Worm (Caenorhabditis elegans) whole organism, early embryonic: ENCODE results near the gene spp-27.
"Not testable (repeated sequence)": the region's sequence is repeated elsewhere in the genome, so short reads cannot be mapped to it uniquely, and the experiment has no call there.

Experiments
- B0310.2 ChIP-seq: sonication (generic microtip); optimal IDR thresholded peaks from 2 replicates; lab custom pipeline; 2016; ENCODE audit warnings: mild to moderate bottlenecking, missing genetic modification characterization, missing compliant biosample characterization
- F13C5.2 ChIP-seq: sonication (generic microtip); optimal IDR thresholded peaks from 2 replicates; lab custom pipeline; 2017; ENCODE audit warnings: mild to moderate bottlenecking, missing genetic modification characterization, inconsistent platforms, missing compliant biosample characterization
- aly-1 ChIP-seq: sonication (generic microtip); optimal IDR thresholded peaks from 2 replicates; lab custom pipeline; 2016; ENCODE audit warnings: missing genetic modification characterization, missing compliant biosample characterization
- ama-1 ChIP-seq: fragments of 150-350 bp; optimal IDR thresholded peaks from 2 replicates; lab custom pipeline; 2014
- ceh-13 ChIP-seq: fragments of 200-800 bp; sonication (Bioruptor generic); optimal IDR thresholded peaks from 2 replicates; lab custom pipeline; 2018; ENCODE audit warnings: mild to moderate bottlenecking, missing genetic modification characterization, missing compliant biosample characterization
- ceh-36 ChIP-seq: sonication (generic microtip); optimal IDR thresholded peaks from 2 replicates; lab custom pipeline; 2016; ENCODE audit warnings: missing genetic modification characterization, inconsistent platforms, missing compliant biosample characterization
- ets-7 ChIP-seq: sonication (generic microtip); optimal IDR thresholded peaks from 2 replicates; lab custom pipeline; 2016; ENCODE audit warnings: missing genotype, missing genetic modification characterization, missing compliant biosample characterization
- flt-1 ChIP-seq: fragments of 200-800 bp; sonication (Bioruptor generic); IDR thresholded peaks from 2 replicates; pipeline ENCODE4 v1.3.6; 2022; ENCODE audit warnings: missing genetic modification characterization, missing compliant biosample characterization
- hmbx-1 ChIP-seq: sonication (generic microtip); optimal IDR thresholded peaks from 2 replicates; lab custom pipeline; 2016; ENCODE audit warnings: mild to moderate bottlenecking, missing genetic modification characterization, missing compliant biosample characterization
- hmg-4 ChIP-seq: fragments of 200-800 bp; sonication (Bioruptor generic); optimal IDR thresholded peaks from 2 replicates; lab custom pipeline; 2018; ENCODE audit warnings: mild to moderate bottlenecking, missing genetic modification characterization, missing compliant biosample characterization
- hnd-1 ChIP-seq: sonication (generic microtip); optimal IDR thresholded peaks from 2 replicates; lab custom pipeline; 2016; ENCODE audit warnings: missing genetic modification characterization, missing compliant biosample characterization
- pes-1 ChIP-seq: fragments of 200-800 bp; sonication (Bioruptor generic); IDR thresholded peaks from 2 replicates; pipeline ENCODE4 v1.3.6; 2022; ENCODE audit warnings: missing genetic modification reagents, missing genetic modification characterization, missing compliant biosample characterization
- scrt-1 ChIP-seq: fragments of 200-800 bp; sonication (Bioruptor generic); IDR thresholded peaks from 2 replicates; pipeline ENCODE4 v1.3.6; 2022; ENCODE audit warnings: missing genetic modification characterization, missing compliant biosample characterization
- sea-1 ChIP-seq: fragments of 200-800 bp; sonication (Bioruptor generic); conservative IDR thresholded peaks from 2 replicates; pipeline ENCODE4 v1.3.6; 2022; ENCODE audit warnings: missing genetic modification characterization, missing compliant biosample characterization
- tbx-11 ChIP-seq: fragments of 200-800 bp; sonication (Bioruptor generic); IDR thresholded peaks from 2 replicates; pipeline ENCODE4 v1.3.6; 2022; ENCODE audit warnings: missing genetic modification characterization, missing compliant biosample characterization
- tbx-37 ChIP-seq: fragments of 200-800 bp; sonication (Bioruptor generic); conservative IDR thresholded peaks from 2 replicates; pipeline ENCODE4 v1.3.6; 2022; ENCODE audit warnings: missing genetic modification reagents, missing genetic modification characterization, missing compliant biosample characterization
- tra-4 ChIP-seq: sonication (generic microtip); optimal IDR thresholded peaks from 2 replicates; lab custom pipeline; 2017; ENCODE audit warnings: missing genetic modification characterization, missing compliant biosample characterization

Gene spp-27

ce11 chrV:6581762-6582161 is 24.8 kb upstream of the spp-27 start, which contains the start of gene ZK1055.4:
ZK1055.4 (plus strand) TSS chrV:6582062.
- not testable (repeated sequence) for TF ChIP-seq tra-4 (tag; lab: Kevin White, UChicago); ceh-36 (tag; lab: Kevin White, UChicago); tbx-11 (GFP tag; lab: Robert Waterston, UW)

ce11 chrV:6579992-6580391 is 23.1 kb upstream of the spp-27 start, which contains the start of gene EGAP9.3:
EGAP9.3 (minus strand) TSS chrV:6580122.
- no peak for TF ChIP-seq pes-1 (GFP tag; lab: Robert Waterston, UW)

ce11 chrV:6576567-6576966 is 19.6 kb upstream of the spp-27 start, which contains the start of gene EGAP9.4:
EGAP9.4 (plus strand) TSS chrV:6576867.
- no peak for TF ChIP-seq hnd-1 (tag; lab: Kevin White, UChicago)
- TF ChIP-seq hmbx-1 (tag; lab: Kevin White, UChicago) = no peak
- no peak for TF ChIP-seq F13C5.2 (tag; lab: Kevin White, UChicago)
- TF ChIP-seq ama-1 (lab: Kevin White, UChicago) = no peak

DNA sequence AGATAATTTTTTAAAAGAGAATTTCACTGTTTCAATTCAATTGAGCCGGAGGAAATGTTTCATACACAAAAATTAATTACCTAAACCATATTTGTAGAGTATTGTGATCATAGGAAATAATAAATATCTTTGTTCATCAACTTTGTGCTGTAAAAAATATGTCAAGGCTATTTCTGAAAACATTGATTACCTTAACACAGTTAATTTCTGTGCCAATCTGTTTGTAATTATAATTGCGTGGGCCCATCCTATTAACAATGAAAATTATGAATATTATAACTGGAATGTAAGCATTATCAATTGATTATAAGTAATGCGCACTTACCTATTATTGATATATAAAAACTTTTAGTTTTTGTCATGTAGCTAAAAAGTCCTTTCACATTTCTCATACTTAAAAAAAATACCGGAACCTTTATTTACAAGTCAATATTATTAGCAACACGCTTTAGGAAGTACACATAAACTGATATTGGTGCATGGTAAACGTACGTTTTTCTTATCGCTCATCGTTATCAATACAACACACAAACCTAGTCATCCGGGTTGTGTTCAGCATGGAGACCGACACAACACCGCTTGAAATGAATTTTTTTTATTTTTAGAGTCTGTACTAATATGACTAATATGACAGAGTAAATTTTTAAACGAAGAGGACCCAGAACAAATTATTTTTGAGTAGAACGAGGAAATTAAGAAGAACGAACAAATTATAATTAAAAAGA is 18.6 kb upstream of the spp-27 start, which contains the start of gene fut-2:
fut-2 (minus strand) TSS at position 485 of the 725 bp plus-strand sequence.
- no peak for TF ChIP-seq B0310.2 (tag; lab: Kevin White, UChicago)
- no peak for TF ChIP-seq tra-4 (tag; lab: Kevin White, UChicago)
- no peak for TF ChIP-seq ceh-36 (tag; lab: Kevin White, UChicago)
- no peak for TF ChIP-seq ceh-13
- no peak for TF ChIP-seq tbx-11 (GFP tag; lab: Robert Waterston, UW)
- no peak for TF ChIP-seq ets-7 (tag; lab: Kevin White, UChicago)
- no peak for TF ChIP-seq hmg-4
- no peak for TF ChIP-seq tbx-37 (GFP tag; lab: Robert Waterston, UW)
- no peak for TF ChIP-seq sea-1 (GFP tag; lab: Robert Waterston, UW)
- TF ChIP-seq aly-1 = no peak
- TF ChIP-seq hnd-1 (tag; lab: Kevin White, UChicago) = no peak
- no peak for TF ChIP-seq hmbx-1 (tag; lab: Kevin White, UChicago)

DNA sequence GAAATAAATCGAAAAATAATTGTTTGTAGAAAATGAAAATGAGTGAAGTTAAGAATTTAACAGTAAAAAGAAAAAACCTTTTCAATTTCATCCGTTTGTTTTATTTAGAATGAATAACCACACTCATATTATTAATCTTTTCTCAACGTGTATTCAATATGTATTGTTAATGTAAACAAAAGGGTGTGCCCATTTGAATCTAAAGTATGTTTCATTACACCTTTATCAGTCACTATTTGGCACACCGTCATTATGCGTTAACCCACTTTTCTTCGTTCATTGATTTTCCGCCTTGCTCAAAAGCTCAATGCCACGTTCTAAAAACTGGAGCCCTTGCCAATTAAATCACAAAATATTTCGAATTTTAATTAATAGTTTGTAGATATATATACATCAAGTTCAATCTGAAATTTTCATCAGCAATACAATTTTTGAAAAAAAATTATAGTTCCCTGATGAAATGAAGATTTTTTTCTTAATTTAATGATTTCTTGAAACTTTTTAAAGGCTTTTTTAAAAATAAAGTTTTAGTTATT is 9.0 kb upstream of the spp-27 start, which contains the start of gene K04A8.1:
K04A8.1 (plus strand) TSS at position 486 of the 536 bp plus-strand sequence.
- no peak for TF ChIP-seq hmg-4
- TF ChIP-seq sea-1 (GFP tag; lab: Robert Waterston, UW) = no peak
- no peak for TF ChIP-seq F13C5.2 (tag; lab: Kevin White, UChicago)
- no peak for TF ChIP-seq scrt-1 (GFP tag; lab: Robert Waterston, UW)
- no peak for TF ChIP-seq hmbx-1 (tag; lab: Kevin White, UChicago)
- no peak for TF ChIP-seq hnd-1 (tag; lab: Kevin White, UChicago)
- no peak for TF ChIP-seq tra-4 (tag; lab: Kevin White, UChicago)
- no peak for TF ChIP-seq flt-1 (GFP tag; lab: Robert Waterston, UW)
- no peak for TF ChIP-seq ceh-13

DNA sequence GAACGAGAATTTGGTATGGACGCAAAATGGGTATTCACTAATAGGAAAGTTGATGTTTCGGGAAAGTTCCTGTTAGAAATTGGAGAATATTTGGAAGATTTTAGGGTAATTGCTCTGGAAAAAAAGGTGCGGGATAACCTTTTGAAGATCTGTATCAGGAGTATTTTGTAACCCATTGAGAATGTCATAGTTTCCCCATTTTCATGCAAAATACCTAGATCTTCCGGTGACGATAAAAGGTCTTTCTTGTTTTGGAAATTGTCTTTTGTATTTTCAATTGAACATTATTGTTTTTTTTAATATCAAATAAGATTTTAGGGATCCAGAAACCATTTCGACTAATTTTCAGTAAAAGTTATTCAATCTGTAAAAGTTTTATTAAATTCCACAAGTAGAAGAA is 4.7 kb upstream of the spp-27 start, which contains the start of gene spp-19:
spp-19 (minus strand) TSS at position 101 of the 400 bp plus-strand sequence.
- no peak for TF ChIP-seq pes-1 (GFP tag; lab: Robert Waterston, UW)
- TF ChIP-seq aly-1 = no peak
- TF ChIP-seq tra-4 (tag; lab: Kevin White, UChicago) = no peak
- TF ChIP-seq tbx-37 (GFP tag; lab: Robert Waterston, UW) = no peak
- no peak for TF ChIP-seq B0310.2 (tag; lab: Kevin White, UChicago)
- TF ChIP-seq F13C5.2 (tag; lab: Kevin White, UChicago) = no peak
- TF ChIP-seq ama-1 (lab: Kevin White, UChicago) = no peak

DNA sequence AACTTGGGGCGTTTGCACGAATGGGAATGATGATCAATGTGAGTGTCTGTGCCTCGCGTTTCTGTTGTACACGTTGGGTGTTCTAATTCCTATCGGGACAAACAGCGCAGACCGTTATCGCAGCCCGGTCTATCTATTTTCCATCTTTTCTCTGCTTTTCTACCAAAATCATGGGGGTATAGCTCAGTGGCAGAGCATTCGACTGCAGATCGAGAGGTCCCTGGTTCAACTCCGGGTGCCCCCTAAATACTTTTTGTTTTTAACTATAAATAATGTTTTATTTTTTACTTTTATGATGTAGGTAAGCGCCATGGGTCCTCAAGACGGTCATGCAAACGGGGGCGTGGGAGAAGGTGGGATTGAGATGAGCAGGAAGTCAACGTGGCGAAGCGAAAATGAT is 2.6 kb upstream of the spp-27 start:
- TF ChIP-seq tbx-11 (GFP tag; lab: Robert Waterston, UW) = 0 out of 2 replicates have a peak, but pooled peaks have one; percentile 52
- TF ChIP-seq sea-1 (GFP tag; lab: Robert Waterston, UW) = no peak

DNA sequence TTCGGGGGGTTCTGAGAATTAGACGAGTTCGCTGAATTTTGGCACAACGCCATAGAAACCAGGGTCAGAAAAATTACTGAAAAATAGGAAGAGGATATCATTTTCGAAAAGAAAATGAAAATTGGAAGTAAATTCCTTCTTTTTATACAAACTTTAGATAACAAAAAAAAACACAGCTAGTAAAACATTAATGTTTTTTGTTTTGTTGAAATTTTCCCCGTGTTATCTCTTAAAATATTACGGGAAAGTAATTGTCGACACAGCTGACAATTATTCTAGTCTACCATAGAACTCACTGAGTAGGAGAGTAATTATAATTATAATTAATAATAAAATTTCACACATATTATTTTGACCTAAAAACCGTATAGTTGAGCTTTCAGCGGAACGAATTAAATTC is 2.2 kb upstream of the spp-27 start, which contains the start of gene spp-26:
spp-26 (minus strand) TSS at position 101 of the 400 bp plus-strand sequence.
- TF ChIP-seq tbx-11 (GFP tag; lab: Robert Waterston, UW) (no peak), hmbx-1 (tag; lab: Kevin White, UChicago) (no peak), flt-1 (GFP tag; lab: Robert Waterston, UW) (no peak), ceh-13 (no peak)

DNA sequence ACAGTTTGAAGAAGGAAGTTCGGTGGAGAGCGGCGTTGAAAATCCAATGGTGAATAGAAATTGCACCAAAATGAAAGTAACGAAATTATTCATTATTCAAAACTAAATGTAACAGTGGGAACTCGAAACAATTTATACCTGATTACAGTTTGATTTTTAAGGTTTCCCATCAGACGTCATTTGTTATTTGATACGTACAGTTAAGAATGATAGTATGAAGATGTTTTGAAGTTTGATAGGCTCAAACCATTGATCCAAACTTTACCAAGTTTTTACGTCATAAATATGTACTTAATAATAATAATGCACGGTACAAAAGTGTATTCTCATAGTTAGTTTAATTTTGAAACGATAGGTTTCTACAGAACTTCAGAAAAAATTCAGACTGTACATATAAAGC is 1.2 kb upstream of the spp-27 start, which contains the start of gene spp-20:
spp-20 (minus strand) TSS at position 101 of the 400 bp plus-strand sequence.
- TF ChIP-seq sea-1 (GFP tag; lab: Robert Waterston, UW) (no peak), F13C5.2 (tag; lab: Kevin White, UChicago) (no peak), B0310.2 (tag; lab: Kevin White, UChicago) (no peak), hnd-1 (tag; lab: Kevin White, UChicago) (no peak), flt-1 (GFP tag; lab: Robert Waterston, UW) (no peak), pes-1 (GFP tag; lab: Robert Waterston, UW) (no peak), hmg-4 (no peak), ceh-36 (tag; lab: Kevin White, UChicago) (no peak), ama-1 (lab: Kevin White, UChicago) (no peak)
